Worm (Caenorhabditis elegans): ENCODE data around the gene cec-8.

- TF ChIP-seq ets-7 (tag; optimal IDR thresholded peaks at IDR 0.05) (no peak), ama-1 (optimal IDR thresholded peaks at IDR 0.05) (no peak), aly-1 (tag; optimal IDR thresholded peaks at IDR 0.05) (no peak), pes-1 (GFP tag; IDR thresholded peaks at IDR 0.05) (no peak), flt-1 (GFP tag; IDR thresholded peaks at IDR 0.05) (no peak), hnd-1 (tag; optimal IDR thresholded peaks at IDR 0.05) (no peak), tra-4 (tag; optimal IDR thresholded peaks at IDR 0.05) (no peak)
Measured at ce11 chrIII:385068-385467, 44.1 kb upstream of the cec-8 start.

Measured in whole organism, early embryonic.